Fruit fly (Drosophila melanogaster) whole organism, pupa: ENCODE results near the gene RpL7-like.

ENCODE experiments used
- CG10348 ChIP-seq: fragments of 200-800 bp; sonication (Bioruptor generic); IDR thresholded peaks from 2 replicates; pipeline ENCODE4 v1.3.6; 2022; ENCODE audit warnings: missing biosample characterization, missing genetic modification characterization
- CG13204 ChIP-seq: fragments of 200-800 bp; sonication (Bioruptor generic); optimal IDR thresholded peaks from 2 replicates; lab custom pipeline; 2018; ENCODE audit warnings: missing biosample characterization, mild to moderate bottlenecking, missing genetic modification characterization, moderate library complexity
- CG15710 ChIP-seq: fragments of 200-800 bp; sonication (Bioruptor generic); optimal IDR thresholded peaks from 2 replicates; lab custom pipeline; 2018; ENCODE audit warnings: missing biosample characterization, mild to moderate bottlenecking, missing genetic modification characterization, moderate library complexity
- CG32121 ChIP-seq: fragments of 200-800 bp; sonication (Bioruptor generic); IDR thresholded peaks from 2 replicates; pipeline ENCODE4 v1.3.6; 2022; ENCODE audit warnings: missing biosample characterization, missing genetic modification characterization
- CG34367 ChIP-seq: fragments of 200-800 bp; sonication (Bioruptor generic); optimal IDR thresholded peaks from 2 replicates; lab custom pipeline; 2018; ENCODE audit warnings: missing biosample characterization, mild to moderate bottlenecking, missing genetic modification characterization
- CG4496 ChIP-seq: fragments of 200-800 bp; sonication (Bioruptor generic); IDR thresholded peaks from 3 replicates; pipeline ENCODE4 v1.3.6; 2022; ENCODE audit warnings: missing biosample characterization, missing genetic modification characterization
- CG8159 ChIP-seq: fragments of 200-800 bp; sonication (Bioruptor generic); optimal IDR thresholded peaks from 3 replicates; lab custom pipeline; 2018; ENCODE audit warnings: missing biosample characterization, mild to moderate bottlenecking, missing genetic modification characterization, moderate library complexity
- CG8301 ChIP-seq: fragments of 200-800 bp; sonication (Bioruptor generic); optimal IDR thresholded peaks from 2 replicates; lab custom pipeline; 2018; ENCODE audit warnings: missing biosample characterization, mild to moderate bottlenecking, missing genetic modification characterization
- D1 ChIP-seq: fragments of 200-800 bp; sonication (Bioruptor generic); optimal IDR thresholded peaks from 2 replicates; lab custom pipeline; 2018; ENCODE audit warnings: missing biosample characterization, mild to moderate bottlenecking, missing genetic modification characterization, moderate library complexity
- EcR ChIP-seq: fragments of 200-800 bp; sonication (Bioruptor generic); optimal IDR thresholded peaks from 3 replicates; lab custom pipeline; 2019; ENCODE audit warnings: missing biosample characterization, missing genetic modification characterization, mild to moderate bottlenecking, moderate library complexity, missing genetic modification reagents
- Pif1A ChIP-seq: fragments of 200-800 bp; sonication (Bioruptor generic); optimal IDR thresholded peaks from 3 replicates; lab custom pipeline; 2016; ENCODE audit warnings: missing biosample characterization, missing genetic modification characterization
- Snoo ChIP-seq: fragments of 200-800 bp; sonication (Bioruptor generic); optimal IDR thresholded peaks from 3 replicates; lab custom pipeline; 2017; ENCODE audit warnings: missing biosample characterization, mild to moderate bottlenecking, missing genetic modification characterization, inconsistent platforms
- rn ChIP-seq: fragments of 200-800 bp; sonication (Bioruptor generic); IDR thresholded peaks from 2 replicates; pipeline ENCODE4 v1.3.6; 2022; ENCODE audit warnings: missing biosample characterization, missing genetic modification characterization

DNA sequence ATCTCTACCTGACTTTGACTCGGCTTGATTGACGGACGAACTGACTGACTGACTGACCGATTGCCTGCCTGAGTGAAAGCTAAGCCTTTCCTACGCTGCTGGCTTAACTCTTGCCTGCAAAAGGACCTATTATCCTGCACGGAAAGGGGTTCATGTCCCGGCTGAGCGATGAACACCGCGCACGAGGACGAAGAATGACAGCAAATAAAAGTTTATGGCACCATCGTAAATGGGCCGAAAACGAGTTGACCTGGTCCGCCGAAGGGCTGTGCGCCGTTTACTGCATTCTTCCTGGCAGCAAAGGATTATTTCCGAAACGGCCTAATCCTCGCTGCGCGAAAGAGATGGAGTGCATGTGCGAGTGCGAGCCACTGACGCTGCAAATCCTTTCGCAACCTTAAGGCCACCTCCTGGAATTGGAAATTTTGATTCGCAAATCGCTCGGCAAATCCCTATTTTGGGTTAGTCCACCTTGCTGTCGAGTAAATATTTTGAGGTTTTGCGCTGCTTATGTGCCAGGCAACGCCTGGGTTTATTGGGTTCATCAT, 25.1 kb downstream of the RpL7-like start:
- TF ChIP-seq CG34367 (tag; lab: Kevin White, UChicago) (no peak), D1 (tag; lab: Kevin White, UChicago) (no peak), Snoo (tag; lab: Kevin White, UChicago) (no peak), CG10348 (GFP tag; lab: Robert Waterston, UW) (no peak), CG8301 (tag; lab: Kevin White, UChicago) (no peak), rn (GFP tag; lab: Robert Waterston, UW) (no peak), Pif1A (GFP tag; lab: Kevin White, UChicago) (no peak), CG32121 (GFP tag; lab: Robert Waterston, UW) (no peak), CG13204 (GFP tag; lab: Kevin White, UChicago) (no peak), CG4496 (GFP tag; lab: Robert Waterston, UW) (no peak), EcR (GFP tag; lab: Kevin White, UChicago) (no peak), CG8159 (tag; lab: Kevin White, UChicago) (no peak), CG15710 (tag; lab: Kevin White, UChicago) (no peak)
